Worm (Caenorhabditis elegans): ENCODE measurements around the gene ZC239.21.
"Not testable (repeated sequence)": the region's sequence is repeated elsewhere in the genome, so short reads cannot be mapped to it uniquely, and the experiment has no call there.

The ZC239.21 gene

ce11 chrII:3206423-3206989, at the start of gene ZC239.21, which contains the start of gene ZC239.20:
TSS of gene ZC239.21 (plus strand) at chrII:3206939.
TSS of gene ZC239.20 (minus strand) at chrII:3206523.
- TF ChIP-seq hif-1 (tag; optimal IDR thresholded peaks at IDR 0.05) = no peak
- TF ChIP-seq snpc-1.2 (GFP tag; IDR thresholded peaks at IDR 0.05) = no peak
- TF ChIP-seq fkh-10 (GFP tag; optimal IDR thresholded peaks at IDR 0.05) = no peak
- no peak for TF ChIP-seq ces-1 (GFP tag; optimal IDR thresholded peaks at IDR 0.05)
- no peak for TF ChIP-seq D1046.2 (GFP tag; IDR thresholded peaks at IDR 0.05)

- TF ChIP-seq nhr-42 (GFP tag; IDR thresholded peaks at IDR 0.05) (no peak), skn-1 (tag; optimal IDR thresholded peaks at IDR 0.05) (no peak), nhr-48 (tag; optimal IDR thresholded peaks at IDR 0.05) (no peak), saeg-2 (GFP tag; IDR thresholded peaks at IDR 0.05) (no peak), vab-7 (GFP tag; IDR thresholded peaks at IDR 0.05) (no peak), lin-15B (tag; optimal IDR thresholded peaks at IDR 0.05) (no peak), daf-12 (tag; optimal IDR thresholded peaks at IDR 0.05) (no peak), zip-11 (GFP tag; IDR thresholded peaks at IDR 0.05) (no peak), D1046.2 (GFP tag; IDR thresholded peaks at IDR 0.05) (no peak), aly-2 (tag; optimal IDR thresholded peaks at IDR 0.05) (no peak), nhr-237 (tag; optimal IDR thresholded peaks at IDR 0.05) (no peak), nhr-25 (tag; optimal IDR thresholded peaks at IDR 0.05; ENCODE audit: borderline replicate concordance, insufficient read depth) (no peak), tra-1 (GFP tag; IDR thresholded peaks at IDR 0.05) (no peak), T26A8.4 (GFP tag; IDR thresholded peaks at IDR 0.05) (no peak), hlh-11 (tag; optimal IDR thresholded peaks at IDR 0.05) (no peak), T20F7.1 (GFP tag; optimal IDR thresholded peaks at IDR 0.05) (no peak)
Observed at ce11 chrII:3158985-3159384, 47.8 kb upstream of the ZC239.21 start, which contains the start of gene sri-34. TSS of gene sri-34 (minus strand) at chrII:3159085.

ce11 chrII:3170089-3170488, 36.6 kb upstream of the ZC239.21 start, which contains the start of gene fbxc-55:
TSS of gene fbxc-55 (minus strand) at chrII:3170189.
- no peak for TF ChIP-seq ceh-82 (tag; optimal IDR thresholded peaks at IDR 0.05)
- no peak for TF ChIP-seq dve-1 (tag; optimal IDR thresholded peaks at IDR 0.05; ENCODE audit: insufficient read depth)
- no peak for TF ChIP-seq ces-1 (GFP tag; optimal IDR thresholded peaks at IDR 0.05)
- TF ChIP-seq hlh-11 (tag; optimal IDR thresholded peaks at IDR 0.05) = no peak
- TF ChIP-seq lim-7 (GFP tag; IDR thresholded peaks at IDR 0.05) = no peak
- no peak for TF ChIP-seq mdl-1 (tag; optimal IDR thresholded peaks at IDR 0.05)
- TF ChIP-seq nhr-77 (tag; optimal IDR thresholded peaks at IDR 0.05) = no peak
- no peak for TF ChIP-seq R02D3.7 (tag; optimal IDR thresholded peaks at IDR 0.05)

ce11 chrII:3172176-3172575, 34.6 kb upstream of the ZC239.21 start, which contains the start of gene Y27F2A.10:
TSS of gene Y27F2A.10 (minus strand) at chrII:3172276.
- no peak for TF ChIP-seq lin-15B (tag; optimal IDR thresholded peaks at IDR 0.05)
- TF ChIP-seq mep-1 (tag; optimal IDR thresholded peaks at IDR 0.05) = no peak
- no peak for TF ChIP-seq attf-4 (tag; optimal IDR thresholded peaks at IDR 0.05)
- TF ChIP-seq dpl-1 (GFP tag; optimal IDR thresholded peaks at IDR 0.05) = no peak
- TF ChIP-seq pha-4 (GFP tag; IDR thresholded peaks at IDR 0.05) = no peak
- TF ChIP-seq pha-4 (tag; optimal IDR thresholded peaks at IDR 0.05) = no peak
- no peak for TF ChIP-seq php-3 (GFP tag; IDR thresholded peaks at IDR 0.05)

ce11 chrII:3177663-3178062, 29.1 kb upstream of the ZC239.21 start, which contains the start of gene sri-40:
TSS of gene sri-40 (plus strand) at chrII:3177963.
- not testable (repeated sequence) for TF ChIP-seq dmd-9, nhr-42, lin-29 (GFP tag; IDR thresholded peaks at IDR 0.05)

Data from whole organism, L4 larva.